Worm (Caenorhabditis elegans): ENCODE results near the gene lpr-3.
A peak's percentile ranks its signal among the peaks of the same experiment; 100 is the strongest.

lpr-3 gene

DNA sequence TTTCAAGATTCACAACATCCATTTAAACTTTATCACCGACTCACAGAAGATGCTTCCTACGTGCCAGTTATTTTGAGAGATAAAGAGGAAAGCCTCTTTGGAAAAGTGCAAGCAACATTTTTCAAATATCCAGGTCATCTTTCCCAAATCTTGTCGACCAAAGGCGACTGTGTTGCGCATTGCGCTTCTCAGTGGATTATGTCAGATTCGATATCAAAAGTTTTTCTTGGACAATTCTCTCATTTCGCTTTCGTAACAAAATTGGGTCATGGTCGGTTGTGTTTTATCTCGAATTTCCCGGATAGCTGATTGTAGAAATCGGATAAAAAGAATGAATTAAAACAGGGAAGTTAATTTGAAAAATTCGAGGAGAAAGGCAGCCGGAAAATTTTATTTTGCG, 10.1 kb downstream of the lpr-3 start:
- TF ChIP-seq nfya-2 (GFP tag; IDR thresholded peaks at IDR 0.05) (no peak), F23B12.7 (tag; optimal IDR thresholded peaks at IDR 0.05; ENCODE audit: insufficient read depth) (no peak), somi-1 (GFP tag; optimal IDR thresholded peaks at IDR 0.05) (no peak), ceh-58 (GFP tag; IDR thresholded peaks at IDR 0.05) (no peak), dpff-1 (tag; optimal IDR thresholded peaks at IDR 0.05) (no peak), xnd-1 (tag; optimal IDR thresholded peaks at IDR 0.05) (no peak), gei-17 (GFP tag; optimal IDR thresholded peaks at IDR 0.05) (no peak), sptf-2 (GFP tag; optimal IDR thresholded peaks at IDR 0.05) (no peak), snpc-3.4 (tag; optimal IDR thresholded peaks at IDR 0.05) (no peak), B0261.1 (tag; optimal IDR thresholded peaks at IDR 0.05) (no peak), rpc-1 (optimal IDR thresholded peaks at IDR 0.05) (no peak), rpc-1 (tag; optimal IDR thresholded peaks at IDR 0.05) (no peak)

DNA sequence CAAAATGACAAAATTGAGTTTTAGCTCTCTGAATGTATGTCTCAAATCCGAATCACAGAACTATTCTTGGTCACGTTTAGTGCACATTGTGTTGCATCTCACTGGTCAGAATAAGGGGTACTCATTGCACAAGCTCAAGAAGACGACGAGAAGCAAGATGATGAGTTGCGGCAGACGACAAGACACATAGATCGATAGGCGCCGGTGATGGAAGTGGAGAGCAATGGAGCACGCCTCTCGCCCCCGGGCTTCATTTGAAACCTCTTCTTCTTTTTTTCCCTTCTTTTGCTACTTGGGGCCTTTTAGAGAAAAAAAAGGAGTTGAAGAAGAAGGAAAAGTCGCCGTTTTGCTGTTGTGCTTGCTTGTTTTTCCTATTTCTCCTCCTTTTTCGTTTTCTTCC, 11.1 kb downstream of the lpr-3 start, which contains the start of gene apt-9:
Gene apt-9 (plus strand): TSS at position 194 of the 400 bp plus-strand sequence.
- peak; percentile 59 for TF ChIP-seq zfh-2 (GFP tag; conservative IDR thresholded peaks at IDR 0.05)
- TF ChIP-seq athp-1 (tag; optimal IDR thresholded peaks at IDR 0.05): no peak
- TF ChIP-seq T26A5.8 (tag; optimal IDR thresholded peaks at IDR 0.05): no peak
- TF ChIP-seq die-1 (tag; optimal IDR thresholded peaks at IDR 0.05): no peak
- TF ChIP-seq bed-1 (GFP tag; IDR thresholded peaks at IDR 0.05): no peak
- no peak for TF ChIP-seq xnd-1 (tag; optimal IDR thresholded peaks at IDR 0.05)
- no peak for TF ChIP-seq Y79H2A.3 (GFP tag; conservative IDR thresholded peaks at IDR 0.05)
- TF ChIP-seq hlh-26 (GFP tag; conservative IDR thresholded peaks at IDR 0.05): no peak
- TF ChIP-seq attf-3 (GFP tag; conservative IDR thresholded peaks at IDR 0.05): no peak
- TF ChIP-seq nhr-27 (tag; optimal IDR thresholded peaks at IDR 0.05): no peak
- TF ChIP-seq mcd-1 (GFP tag; IDR thresholded peaks at IDR 0.05): no peak
- TF ChIP-seq Y56A3A.18 (GFP tag; IDR thresholded peaks at IDR 0.05): no peak
- TF ChIP-seq hrde-1 (tag; optimal IDR thresholded peaks at IDR 0.05; ENCODE audit: borderline replicate concordance): no peak
- peak; percentile 20 for TF ChIP-seq K12H6.12 (tag; optimal IDR thresholded peaks at IDR 0.05)
- TF ChIP-seq ztf-22 (GFP tag; optimal IDR thresholded peaks at IDR 0.05): no peak

DNA sequence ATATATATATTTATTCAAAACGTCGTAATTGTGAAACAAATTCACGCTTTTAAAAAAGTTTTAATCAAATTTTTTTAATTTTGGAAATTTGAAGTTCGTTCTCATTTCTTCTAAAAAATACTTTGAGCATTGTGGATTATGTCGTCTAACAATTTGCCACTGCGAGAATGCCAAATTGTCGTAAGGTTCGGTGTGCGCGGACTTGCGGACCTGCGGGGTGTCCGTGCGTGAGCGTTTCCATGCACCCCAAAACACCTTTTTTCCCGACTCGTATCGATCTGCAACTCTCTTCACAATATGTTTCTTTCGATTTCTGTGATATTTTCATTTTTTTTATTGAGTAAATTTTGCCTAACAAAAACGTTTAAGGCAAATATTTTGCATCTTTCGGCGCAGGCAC, 15.5 kb downstream of the lpr-3 start:
- TF ChIP-seq F57C9.4 (tag; optimal IDR thresholded peaks at IDR 0.05) (no peak), ccch-3 (GFP tag; optimal IDR thresholded peaks at IDR 0.05) (no peak), sdz-38 (tag; optimal IDR thresholded peaks at IDR 0.05) (no peak), F57A8.1 (GFP tag; optimal IDR thresholded peaks at IDR 0.05) (no peak), rpc-1 (optimal IDR thresholded peaks at IDR 0.05) (no peak), rpc-1 (tag; optimal IDR thresholded peaks at IDR 0.05) (no peak), B0261.1 (tag; optimal IDR thresholded peaks at IDR 0.05) (no peak), lsy-27 (tag; optimal IDR thresholded peaks at IDR 0.05; ENCODE audit: borderline replicate concordance, insufficient read depth) (no peak), lin-54 (GFP tag; optimal IDR thresholded peaks at IDR 0.05) (no peak), egrh-3 (GFP tag; IDR thresholded peaks at IDR 0.05) (no peak), lir-1 (GFP tag; conservative IDR thresholded peaks at IDR 0.05) (no peak), him-1 (tag; optimal IDR thresholded peaks at IDR 0.05) (no peak), snpc-3.4 (tag; optimal IDR thresholded peaks at IDR 0.05) (no peak)

DNA sequence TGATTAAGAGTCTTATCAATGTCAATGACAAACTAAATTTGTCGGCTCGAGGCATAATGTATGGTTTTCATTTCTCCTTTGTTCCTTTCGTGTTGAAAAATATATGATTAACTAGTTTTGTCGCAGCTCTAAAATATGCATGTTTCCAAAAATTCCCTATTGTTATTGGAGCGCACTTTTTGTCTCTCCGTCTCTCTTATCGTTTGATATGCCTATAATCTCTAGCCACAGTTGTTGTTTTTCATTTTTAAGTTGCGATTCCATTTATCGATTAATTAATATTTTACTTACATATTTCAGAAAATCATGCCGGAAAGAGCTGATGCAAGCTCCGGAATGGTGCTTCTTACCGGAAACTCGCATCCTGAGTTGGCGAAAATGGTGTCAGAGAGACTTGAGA, 16.2 kb downstream of the lpr-3 start, which contains the start of gene W04G3.5:
Gene W04G3.5 (plus strand): TSS at position 301 of the 400 bp plus-strand sequence.
- TF ChIP-seq lin-35 (GFP tag; optimal IDR thresholded peaks at IDR 0.05) (no peak), zim-3 (tag; optimal IDR thresholded peaks at IDR 0.05) (no peak), attf-6 (GFP tag; IDR thresholded peaks at IDR 0.05) (no peak), madf-8 (GFP tag; conservative IDR thresholded peaks at IDR 0.05) (no peak), let-607 (tag; optimal IDR thresholded peaks at IDR 0.05) (no peak), Y53G8AR.9 (GFP tag; conservative IDR thresholded peaks at IDR 0.05) (no peak), bed-1 (GFP tag; IDR thresholded peaks at IDR 0.05) (no peak), pbrm-1 (GFP tag; IDR thresholded peaks at IDR 0.05) (no peak), ccch-3 (GFP tag; optimal IDR thresholded peaks at IDR 0.05) (no peak), tbp1 (GFP tag; optimal IDR thresholded peaks at IDR 0.05) (no peak), efl-1 (GFP tag; optimal IDR thresholded peaks at IDR 0.05) (no peak), nhr-120 (GFP tag; IDR thresholded peaks at IDR 0.05) (no peak), him-1 (tag; optimal IDR thresholded peaks at IDR 0.05) (no peak), hmg-20 (GFP tag; IDR thresholded peaks at IDR 0.05) (no peak)
